Worm (Caenorhabditis elegans): ENCODE measurements around the gene pik-1.
A peak's percentile ranks its signal among the peaks of the same experiment; 100 is the strongest.

The pik-1 gene

ce11 chrIV:13415739-13416271 is at the start of gene pik-1, which contains the start of gene aptf-2:
TSS of gene pik-1 (plus strand) at chrIV:13416041.
TSS of gene aptf-2 (minus strand) at chrIV:13416051.
- TF ChIP-seq ces-1 (GFP tag; optimal IDR thresholded peaks at IDR 0.05): peak; percentile 8
- no peak for TF ChIP-seq bed-3 (GFP tag; optimal IDR thresholded peaks at IDR 0.05)
- TF ChIP-seq unc-120 (tag; optimal IDR thresholded peaks at IDR 0.05; ENCODE audit: poor library complexity, severe bottlenecking): peak; percentile 33

- TF ChIP-seq nhr-237 (tag; optimal IDR thresholded peaks at IDR 0.05) (no peak), lsy-2 (tag; optimal IDR thresholded peaks at IDR 0.05) (no peak), mab-5 (tag; optimal IDR thresholded peaks at IDR 0.05) (no peak), lin-13 (tag; optimal IDR thresholded peaks at IDR 0.05) (no peak), elt-3 (tag; optimal IDR thresholded peaks at IDR 0.05) (no peak), ceh-43 (GFP tag; optimal IDR thresholded peaks at IDR 0.05) (no peak), bed-3 (GFP tag; optimal IDR thresholded peaks at IDR 0.05) (no peak), M03D4.4 (tag; optimal IDR thresholded peaks at IDR 0.05) (no peak), ceh-83 (GFP tag; optimal IDR thresholded peaks at IDR 0.05) (no peak), sem-2 (GFP tag; optimal IDR thresholded peaks at IDR 0.05) (no peak), blmp-1 (tag; optimal IDR thresholded peaks at IDR 0.05) (no peak), lin-32 (GFP tag; optimal IDR thresholded peaks at IDR 0.05) (no peak), nhr-2 (tag; optimal IDR thresholded peaks at IDR 0.05) (no peak)
These were observed 46.6 kb upstream of the pik-1 start, which contains the start of gene agt-1 for ce11 chrIV:13369120-13369842. TSS of gene agt-1 (minus strand) at chrIV:13369412.

DNA sequence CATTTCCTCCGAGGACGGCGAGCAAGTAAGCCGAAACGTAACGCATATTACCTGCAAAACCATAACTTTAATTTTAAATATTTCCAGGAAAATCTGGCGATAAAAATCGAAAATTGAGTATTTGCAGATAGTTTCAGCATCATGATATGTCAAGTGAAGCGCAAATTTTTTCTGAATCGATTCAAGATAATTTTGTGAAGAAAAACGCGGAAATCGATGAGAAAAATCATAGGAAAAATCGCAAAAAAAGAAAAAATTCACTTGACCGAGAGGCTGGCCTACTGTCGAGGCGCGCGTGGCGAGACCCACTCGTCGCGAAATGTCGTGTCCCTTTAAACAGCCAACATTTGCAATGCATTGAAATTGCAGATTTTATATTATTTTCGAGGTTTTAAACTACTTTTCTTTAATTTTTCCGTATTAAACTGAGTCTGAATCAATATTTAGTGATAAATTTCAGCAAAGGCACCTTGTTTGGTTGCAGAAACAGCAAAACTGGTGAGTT is 45.6 kb upstream of the pik-1 start, which contains the start of the genes rla-2, popl-7 and Y62E10A.24:
Gene rla-2 (minus strand): TSS at position 51 of the 505 bp plus-strand sequence.
Gene popl-7 (plus strand): TSS at position 455 of the 505 bp plus-strand sequence.
Gene Y62E10A.24 (plus strand): TSS at position 476 of the 505 bp plus-strand sequence.
- peak; percentile 87 for TF ChIP-seq lsy-2 (tag; optimal IDR thresholded peaks at IDR 0.05)
- no peak for TF ChIP-seq zip-8 (tag; optimal IDR thresholded peaks at IDR 0.05)
- TF ChIP-seq nhr-76 (tag; optimal IDR thresholded peaks at IDR 0.05): no peak

DNA sequence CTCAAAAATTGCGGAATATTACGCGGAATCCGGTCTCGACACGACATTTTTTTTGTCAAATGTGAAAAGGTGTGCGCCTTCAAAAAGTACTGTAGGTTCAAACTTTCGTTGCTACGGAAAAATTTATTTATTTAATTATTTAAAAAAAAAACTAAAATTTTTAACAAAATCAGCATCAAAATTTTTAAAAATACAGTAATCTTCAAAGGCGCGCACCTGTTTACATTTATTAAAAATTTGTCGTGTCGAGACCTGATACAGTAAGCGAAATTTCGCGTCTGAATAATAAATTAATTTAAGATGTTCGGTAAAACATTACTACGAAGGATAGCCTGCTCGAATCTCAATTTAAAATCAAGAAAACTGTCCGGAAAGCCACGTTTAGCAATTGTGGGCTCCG is 44.1 kb upstream of the pik-1 start, which contains the start of gene Y62E10A.6:
Gene Y62E10A.6 (plus strand): TSS at position 301 of the 400 bp plus-strand sequence.
- TF ChIP-seq zip-8 (tag; optimal IDR thresholded peaks at IDR 0.05) (no peak), lin-32 (GFP tag; optimal IDR thresholded peaks at IDR 0.05) (no peak), bed-3 (GFP tag; optimal IDR thresholded peaks at IDR 0.05) (no peak), lsy-2 (tag; optimal IDR thresholded peaks at IDR 0.05) (no peak), nhr-28 (tag; optimal IDR thresholded peaks at IDR 0.05) (no peak), mep-1 (tag; optimal IDR thresholded peaks at IDR 0.05) (no peak), unc-39 (tag; optimal IDR thresholded peaks at IDR 0.05) (no peak), drap-1 (GFP tag; optimal IDR thresholded peaks at IDR 0.05) (no peak), nhr-2 (tag; optimal IDR thresholded peaks at IDR 0.05) (no peak), elt-3 (tag; optimal IDR thresholded peaks at IDR 0.05) (no peak), ztf-11 (tag; optimal IDR thresholded peaks at IDR 0.05) (no peak), sem-2 (GFP tag; optimal IDR thresholded peaks at IDR 0.05) (no peak)

- TF ChIP-seq cnd-1 (tag; optimal IDR thresholded peaks at IDR 0.05): no peak
- no peak for TF ChIP-seq lin-13 (tag; optimal IDR thresholded peaks at IDR 0.05)
- TF ChIP-seq ceh-39 (tag; optimal IDR thresholded peaks at IDR 0.05): no peak
- TF ChIP-seq nhr-2 (tag; optimal IDR thresholded peaks at IDR 0.05): no peak
- TF ChIP-seq unc-120 (tag; optimal IDR thresholded peaks at IDR 0.05; ENCODE audit: poor library complexity, severe bottlenecking): no peak
- TF ChIP-seq sem-2 (GFP tag; optimal IDR thresholded peaks at IDR 0.05): no peak
- TF ChIP-seq hlh-1 (tag; optimal IDR thresholded peaks at IDR 0.05): no peak
- TF ChIP-seq nhr-12 (tag; optimal IDR thresholded peaks at IDR 0.05): no peak
- no peak for TF ChIP-seq ceh-83 (GFP tag; optimal IDR thresholded peaks at IDR 0.05)
These were observed 40.9 kb upstream of the pik-1 start for ce11 chrIV:13374918-13375317.

DNA sequence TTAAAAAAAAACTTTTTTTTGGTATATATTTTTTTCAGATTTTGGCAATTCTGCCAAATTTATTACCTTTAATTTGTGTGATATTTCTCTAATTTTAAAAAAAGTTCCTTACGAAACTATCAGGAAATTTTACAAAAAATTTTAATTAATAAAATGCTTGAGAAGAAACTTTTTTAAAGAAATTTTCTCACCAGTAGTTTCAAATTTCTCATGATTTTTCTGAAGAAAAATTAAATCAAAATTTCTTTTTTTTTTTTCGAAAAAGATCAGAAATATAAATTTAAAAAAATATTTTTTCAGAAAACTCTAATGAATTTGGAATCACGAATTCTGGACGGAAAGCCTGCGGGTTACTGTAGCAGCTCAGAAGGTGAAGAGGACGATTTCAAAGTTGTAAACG is 38.1 kb upstream of the pik-1 start, which contains the start of gene mau-8:
Gene mau-8 (plus strand): TSS at position 301 of the 400 bp plus-strand sequence.
- TF ChIP-seq hlh-1 (tag; optimal IDR thresholded peaks at IDR 0.05) (no peak), ceh-43 (GFP tag; optimal IDR thresholded peaks at IDR 0.05) (no peak), elt-3 (tag; optimal IDR thresholded peaks at IDR 0.05) (no peak), lin-13 (tag; optimal IDR thresholded peaks at IDR 0.05) (no peak), nhr-237 (tag; optimal IDR thresholded peaks at IDR 0.05) (no peak), mab-5 (tag; optimal IDR thresholded peaks at IDR 0.05) (no peak), cnd-1 (tag; optimal IDR thresholded peaks at IDR 0.05) (no peak)

Data from whole organism, mixed stage, embryonic.